Worm (Caenorhabditis elegans) whole organism, L4 larva: ENCODE measurements around the gene rab-39.

ENCODE experiments used
- F26F4.8 ChIP-seq: fragments of 200-800 bp; sonication (Bioruptor generic); conservative IDR thresholded peaks from 2 replicates; pipeline ENCODE4 v1.3.6; 2022; ENCODE audit warnings: missing genetic modification characterization, missing compliant biosample characterization
- ZK546.5 ChIP-seq, 2 experiments: sonication (generic microtip); optimal IDR thresholded peaks; 2 replicates each; lab custom pipeline; 2017; ENCODE audit warnings: missing biosample characterization in 2 of 2, missing genetic modification characterization in 2 of 2
- ceh-28 ChIP-seq: fragments of 150-350 bp; optimal IDR thresholded peaks from 2 replicates; lab custom pipeline; 2014; ENCODE audit warnings: missing biosample characterization, missing genetic modification reagents, missing genetic modification characterization
- ceh-44 ChIP-seq: fragments of 200-800 bp; sonication (Bioruptor generic); IDR thresholded peaks from 2 replicates; pipeline ENCODE4 v1.3.6; 2022; ENCODE audit warnings: missing genetic modification reagents, missing genetic modification characterization, missing compliant biosample characterization
- ceh-62 ChIP-seq: sonication (generic microtip); optimal IDR thresholded peaks from 2 replicates; lab custom pipeline; 2017; ENCODE audit warnings: missing biosample characterization, missing genetic modification characterization
- cey-2 ChIP-seq: sonication (generic microtip); optimal IDR thresholded peaks from 3 replicates; lab custom pipeline; 2017; ENCODE audit warnings: missing genetic modification characterization, mild to moderate bottlenecking, missing compliant biosample characterization, antibody characterized with exemption, borderline replicate concordance; ENCODE audit not compliant: insufficient read depth
- ctbp-1 ChIP-seq: fragments of 200-800 bp; sonication (Bioruptor generic); IDR thresholded peaks from 2 replicates; pipeline ENCODE4 v1.3.6; 2022; ENCODE audit warnings: missing genetic modification reagents, missing genetic modification characterization, missing compliant biosample characterization
- daf-12 ChIP-seq: fragments of 150-350 bp; optimal IDR thresholded peaks from 2 replicates; lab custom pipeline; 2014; ENCODE audit warnings: missing biosample characterization, missing genetic modification reagents, missing genetic modification characterization
- dve-1 ChIP-seq: sonication (generic microtip); optimal IDR thresholded peaks from 2 replicates; lab custom pipeline; 2017; ENCODE audit warnings: antibody characterized with exemption, mild to moderate bottlenecking, missing genetic modification characterization, missing compliant biosample characterization; ENCODE audit not compliant: insufficient read depth
- egl-27 ChIP-seq: sonication (generic microtip); optimal IDR thresholded peaks from 3 replicates; lab custom pipeline; 2017; ENCODE audit warnings: missing biosample characterization, missing genetic modification reagents, missing genetic modification characterization
- fkh-10 ChIP-seq: fragments of 150-350 bp; optimal IDR thresholded peaks from 2 replicates; lab custom pipeline; 2014; ENCODE audit warnings: missing biosample characterization, missing genetic modification reagents, missing genetic modification characterization
- fos-1 ChIP-seq: fragments of 150-350 bp; optimal IDR thresholded peaks from 2 replicates; lab custom pipeline; 2014; ENCODE audit warnings: missing biosample characterization, missing genetic modification characterization
- lim-7 ChIP-seq: fragments of 200-800 bp; sonication (Bioruptor generic); IDR thresholded peaks from 2 replicates; pipeline ENCODE4 v1.3.6; 2022; ENCODE audit warnings: missing genetic modification characterization, missing compliant biosample characterization
- lin-1 ChIP-seq: fragments of 200-800 bp; sonication (Bioruptor generic); IDR thresholded peaks from 2 replicates; pipeline ENCODE4 v1.3.6; 2022; ENCODE audit warnings: missing genetic modification reagents, missing genetic modification characterization, missing compliant biosample characterization
- lin-15B ChIP-seq: fragments of 150-350 bp; sonication (generic microtip); optimal IDR thresholded peaks from 3 replicates; lab custom pipeline; 2014; ENCODE audit warnings: missing biosample characterization, missing genetic modification characterization
- madf-5 ChIP-seq, 2 experiments: fragments of 200-800 bp; sonication (Bioruptor generic); IDR thresholded peaks; 2 replicates each; pipeline ENCODE4 v1.3.6; 2022; ENCODE audit warnings: missing compliant biosample characterization in 2 of 2, missing genetic modification characterization in 2 of 2
- mdl-1 ChIP-seq, 2 experiments: fragments of 150-350 bp in 1 of 2; sonication (generic microtip) in 1 of 2; optimal IDR thresholded peaks; 2 replicates each; lab custom pipeline; 2014 to 2017; ENCODE audit warnings: missing biosample characterization in 2 of 2, missing genetic modification characterization in 2 of 2
- mxl-2 ChIP-seq: fragments of 200-800 bp; sonication (Bioruptor generic); conservative IDR thresholded peaks from 2 replicates; pipeline ENCODE4 v1.3.6; 2022; ENCODE audit warnings: missing genetic modification reagents, missing genetic modification characterization, missing compliant biosample characterization
- mxl-3 ChIP-seq: fragments of 200-800 bp; sonication (Bioruptor generic); optimal IDR thresholded peaks from 2 replicates; lab custom pipeline; 2018; ENCODE audit warnings: mild to moderate bottlenecking, missing genetic modification characterization, missing compliant biosample characterization
- nhr-10 ChIP-seq: fragments of 150-350 bp; optimal IDR thresholded peaks from 2 replicates; lab custom pipeline; 2014; ENCODE audit warnings: missing biosample characterization, missing genetic modification characterization
- nhr-102 ChIP-seq: sonication (generic microtip); optimal IDR thresholded peaks from 2 replicates; lab custom pipeline; 2016; ENCODE audit warnings: mild to moderate bottlenecking, missing genetic modification characterization, moderate library complexity, missing compliant biosample characterization
- nhr-111 ChIP-seq: fragments of 200-800 bp; sonication (Bioruptor generic); optimal IDR thresholded peaks from 2 replicates; lab custom pipeline; 2018; ENCODE audit warnings: mild to moderate bottlenecking, missing genetic modification characterization, missing compliant biosample characterization
- nhr-25 ChIP-seq: sonication (generic microtip); optimal IDR thresholded peaks from 2 replicates; lab custom pipeline; 2017; ENCODE audit warnings: missing genetic modification characterization, mild to moderate bottlenecking, missing compliant biosample characterization, antibody characterized with exemption, moderate library complexity, borderline replicate concordance; ENCODE audit not compliant: insufficient read depth
- nhr-42 ChIP-seq: fragments of 200-800 bp; sonication (Bioruptor generic); IDR thresholded peaks from 2 replicates; pipeline ENCODE4 v1.3.6; 2022; ENCODE audit warnings: missing genetic modification characterization, missing compliant biosample characterization
- nhr-6 ChIP-seq: fragments of 150-350 bp; optimal IDR thresholded peaks from 2 replicates; lab custom pipeline; 2014; ENCODE audit warnings: missing biosample characterization, missing genetic modification characterization
- nhr-76 ChIP-seq: fragments of 150-350 bp; optimal IDR thresholded peaks from 2 replicates; lab custom pipeline; 2014; ENCODE audit warnings: missing biosample characterization, missing genetic modification characterization
- nhr-77 ChIP-seq: fragments of 150-350 bp; optimal IDR thresholded peaks from 2 replicates; lab custom pipeline; 2014; ENCODE audit warnings: missing biosample characterization, missing genetic modification characterization
- pha-4 ChIP-seq, 2 experiments: fragments of 150-350 bp in 1 of 2; fragments of 200-800 bp in 1 of 2; sonication (Bioruptor generic) in 1 of 2; IDR thresholded peaks in 1 of 2; optimal IDR thresholded peaks in 1 of 2; 2 replicates each; pipeline versions ENCODE4 v1.3.6 to Lab custom; 2014 to 2022; ENCODE audit warnings: missing genetic modification characterization in 2 of 2, missing genetic modification reagents in 2 of 2, missing biosample characterization in 1 of 2, missing compliant biosample characterization in 1 of 2
- php-3 ChIP-seq: fragments of 200-800 bp; sonication (Bioruptor generic); IDR thresholded peaks from 2 replicates; pipeline ENCODE4 v1.3.6; 2022; ENCODE audit warnings: missing genetic modification reagents, missing genetic modification characterization, missing compliant biosample characterization
- skn-1 ChIP-seq: fragments of 150-350 bp; optimal IDR thresholded peaks from 2 replicates; lab custom pipeline; 2014; ENCODE audit warnings: missing biosample characterization, missing genetic modification characterization
- snpc-1.2 ChIP-seq: fragments of 200-800 bp; sonication (Bioruptor generic); IDR thresholded peaks from 2 replicates; pipeline ENCODE4 v1.3.6; 2022; ENCODE audit warnings: missing genetic modification reagents, missing genetic modification characterization, missing compliant biosample characterization
- spr-1 ChIP-seq: sonication (generic microtip); optimal IDR thresholded peaks from 2 replicates; lab custom pipeline; 2016; ENCODE audit warnings: mild to moderate bottlenecking, missing genetic modification characterization, missing compliant biosample characterization
- unc-130 ChIP-seq: sonication (generic microtip); optimal IDR thresholded peaks from 2 replicates; lab custom pipeline; 2016; ENCODE audit warnings: missing genetic modification reagents, missing genetic modification characterization, missing compliant biosample characterization
- unc-39 ChIP-seq: sonication (generic microtip); optimal IDR thresholded peaks from 2 replicates; lab custom pipeline; 2017; ENCODE audit warnings: missing biosample characterization, missing genetic modification characterization
- vab-7 ChIP-seq: fragments of 200-800 bp; sonication (Bioruptor generic); IDR thresholded peaks from 2 replicates; pipeline ENCODE4 v1.3.6; 2022; ENCODE audit warnings: missing genetic modification reagents, missing genetic modification characterization, missing compliant biosample characterization
- zip-11 ChIP-seq: fragments of 200-800 bp; sonication (Bioruptor generic); IDR thresholded peaks from 2 replicates; pipeline ENCODE4 v1.3.6; 2022; ENCODE audit warnings: missing genetic modification characterization, missing compliant biosample characterization
- ztf-7 ChIP-seq: fragments of 150-350 bp; optimal IDR thresholded peaks from 2 replicates; lab custom pipeline; 2014; ENCODE audit warnings: missing biosample characterization, missing genetic modification characterization

rab-39 gene

DNA sequence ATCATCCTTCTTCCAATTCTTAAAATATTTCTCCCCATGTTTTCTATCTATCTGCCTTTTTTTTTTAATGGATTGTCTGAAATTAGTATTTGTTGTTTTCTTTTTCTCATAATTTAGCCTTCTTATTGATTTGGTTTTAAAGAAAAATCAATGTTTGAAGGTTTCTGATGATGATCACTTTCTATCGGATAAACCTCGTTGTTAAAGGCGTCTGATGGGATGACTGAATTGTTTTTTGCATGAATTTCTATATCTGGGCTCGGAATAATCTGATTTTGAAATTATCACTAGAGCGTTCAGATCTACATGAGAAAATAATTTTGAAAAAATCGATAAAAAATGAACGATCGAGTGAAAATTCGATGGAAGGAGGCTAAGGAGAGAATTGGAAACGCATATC is 11.0 kb upstream of the rab-39 start, which contains the start of gene scp-1:
Gene scp-1 (plus strand): TSS at position 301 of the 400 bp plus-strand sequence.
- no peak for TF ChIP-seq mxl-3 (GFP tag; lab: Kevin White, UChicago)
- TF ChIP-seq ceh-28 (tag; lab: Kevin White, UChicago), result peak; percentile 4

DNA sequence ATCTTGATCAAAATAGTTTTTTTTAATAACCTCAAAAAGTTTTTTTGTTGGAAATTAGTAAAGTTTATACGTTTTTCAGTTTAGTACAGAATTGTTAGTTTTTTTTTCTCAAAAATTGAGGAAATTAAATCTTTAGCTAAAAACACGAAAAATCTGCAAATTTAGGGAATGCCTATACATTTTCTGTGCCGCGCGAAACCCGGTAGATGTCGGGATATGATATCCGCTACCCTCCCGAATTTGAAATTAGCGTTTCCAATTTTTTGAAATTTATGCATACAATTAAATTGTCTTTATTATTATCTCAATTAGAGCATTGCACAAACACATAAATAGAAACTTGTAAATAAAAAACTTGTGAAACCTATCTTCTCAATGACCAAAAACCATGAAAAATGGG is 10.3 kb upstream of the rab-39 start:
- TF ChIP-seq nhr-42 (GFP tag; lab: Robert Waterston, UW) (no peak), unc-39 (no peak), snpc-1.2 (GFP tag; lab: Robert Waterston, UW) (no peak), vab-7 (GFP tag; lab: Robert Waterston, UW) (no peak), lim-7 (GFP tag; lab: Robert Waterston, UW) (no peak), skn-1 (no peak), egl-27 (tag; lab: Kevin White, UChicago) (no peak), ztf-7 (tag; lab: Kevin White, UChicago) (no peak), mxl-3 (GFP tag; lab: Kevin White, UChicago) (no peak), php-3 (GFP tag; lab: Robert Waterston, UW) (no peak), ctbp-1 (GFP tag; lab: Robert Waterston, UW) (no peak), ceh-44 (no peak), lin-1 (GFP tag; lab: Robert Waterston, UW) (no peak), nhr-77 (tag; lab: Kevin White, UChicago) (no peak), mxl-2 (GFP tag; lab: Robert Waterston, UW) (no peak), nhr-25 (tag; lab: Kevin White, UChicago) (no peak), F26F4.8 (GFP tag; lab: Robert Waterston, UW) (no peak), spr-1 (no peak)

DNA sequence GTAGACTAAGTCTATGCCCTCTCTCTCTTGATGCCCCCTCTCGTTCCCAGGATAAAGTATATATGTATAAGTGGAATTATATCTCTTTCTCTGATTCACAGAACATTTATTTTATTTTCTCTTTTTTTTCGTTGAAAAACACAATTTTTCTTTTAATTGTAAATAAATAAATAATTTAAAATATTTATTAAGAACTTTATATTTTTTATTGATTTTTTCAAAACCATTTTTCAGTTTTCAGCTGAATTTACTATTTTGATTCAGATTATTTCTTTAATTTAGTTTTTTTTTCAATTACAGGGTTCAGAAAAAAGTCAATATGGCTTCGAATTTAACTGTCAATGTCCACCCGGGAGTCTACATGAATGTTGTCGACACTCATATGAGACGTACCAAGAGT is 8.6 kb upstream of the rab-39 start, which contains the start of gene eif-3.F:
Gene eif-3.F (plus strand): TSS at position 301 of the 400 bp plus-strand sequence.
- TF ChIP-seq snpc-1.2 (GFP tag; lab: Robert Waterston, UW) (no peak), nhr-102 (no peak), madf-5 (GFP tag; IDR thresholded peaks at IDR 0.05; lab: Robert Waterston, UW) (no peak), ceh-28 (tag; lab: Kevin White, UChicago) (no peak), nhr-111 (no peak), ztf-7 (tag; lab: Kevin White, UChicago) (no peak), ZK546.5 (tag; optimal IDR thresholded peaks at IDR 0.05; lab: Kevin White, UChicago) (no peak), fkh-10 (GFP tag; lab: Kevin White, UChicago) (no peak), cey-2 (no peak), unc-130 (no peak), lin-15B (tag; lab: Kevin White, UChicago) (no peak), pha-4 (GFP tag; IDR thresholded peaks at IDR 0.05; lab: Robert Waterston, UW) (no peak), pha-4 (tag; optimal IDR thresholded peaks at IDR 0.05; lab: Kevin White, UChicago) (no peak), dve-1 (tag; lab: Kevin White, UChicago) (no peak), php-3 (GFP tag; lab: Robert Waterston, UW) (no peak), mxl-3 (GFP tag; lab: Kevin White, UChicago) (no peak), nhr-76 (no peak), nhr-10 (tag; lab: Kevin White, UChicago) (no peak), mdl-1 (tag; optimal IDR thresholded peaks at IDR 0.05; lab: Kevin White, UChicago) (no peak)

DNA sequence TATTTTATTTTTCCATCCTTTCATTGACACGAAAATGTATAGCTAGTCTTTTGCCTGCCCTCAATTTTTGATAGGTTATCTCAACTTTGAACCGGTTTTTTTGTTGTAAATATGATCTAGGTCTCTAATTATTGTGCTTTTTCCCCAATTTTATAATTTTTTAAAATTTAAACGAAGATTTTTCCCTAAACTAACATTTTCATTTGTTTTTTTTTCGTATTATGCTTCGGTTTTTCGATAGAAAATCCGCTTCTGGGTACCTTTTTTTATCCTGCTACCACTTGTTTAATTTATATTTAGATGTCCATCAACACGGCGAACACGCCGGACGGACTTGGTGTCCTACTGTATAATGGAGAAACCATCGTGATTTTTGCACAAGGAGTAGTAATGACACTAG is 6.8 kb upstream of the rab-39 start, which contains the start of gene wbp-2:
Gene wbp-2 (plus strand): TSS at position 301 of the 400 bp plus-strand sequence.
- TF ChIP-seq nhr-102 (no peak), fos-1 (tag; lab: Kevin White, UChicago) (no peak), ceh-62 (no peak), zip-11 (GFP tag; lab: Robert Waterston, UW) (no peak), lim-7 (GFP tag; lab: Robert Waterston, UW) (no peak), nhr-6 (tag; lab: Kevin White, UChicago) (no peak), daf-12 (tag; lab: Kevin White, UChicago) (no peak)
